Fruit fly (Drosophila melanogaster): Measurements from ENCODE around the gene CG7094.

dm6 chr2L:17560125-17561019, 4.8 kb upstream of the CG7094 start:
- no peak for TF ChIP-seq Eip75B (GFP tag; optimal IDR thresholded peaks at IDR 0.05)
- no peak for TF ChIP-seq Met (GFP tag; optimal IDR thresholded peaks at IDR 0.05)
- no peak for TF ChIP-seq CG16779 (tag; optimal IDR thresholded peaks at IDR 0.05)
- TF ChIP-seq Ets21C (GFP tag; optimal IDR thresholded peaks at IDR 0.05): no peak
- TF ChIP-seq CG6276 (GFP tag; optimal IDR thresholded peaks at IDR 0.05): no peak
- no peak for TF ChIP-seq Sox102F (GFP tag; optimal IDR thresholded peaks at IDR 0.05)
- TF ChIP-seq CG4318 (GFP tag; optimal IDR thresholded peaks at IDR 0.05): no peak
- TF ChIP-seq vri (GFP tag; optimal IDR thresholded peaks at IDR 0.05): no peak
- TF ChIP-seq Gug (GFP tag; IDR thresholded peaks at IDR 0.05): no peak
- TF ChIP-seq svp (GFP tag): no peak

Measured in whole organism, prepupa.